Worm (Caenorhabditis elegans): ENCODE results near the gene vnut-1.

vnut-1 gene

DNA sequence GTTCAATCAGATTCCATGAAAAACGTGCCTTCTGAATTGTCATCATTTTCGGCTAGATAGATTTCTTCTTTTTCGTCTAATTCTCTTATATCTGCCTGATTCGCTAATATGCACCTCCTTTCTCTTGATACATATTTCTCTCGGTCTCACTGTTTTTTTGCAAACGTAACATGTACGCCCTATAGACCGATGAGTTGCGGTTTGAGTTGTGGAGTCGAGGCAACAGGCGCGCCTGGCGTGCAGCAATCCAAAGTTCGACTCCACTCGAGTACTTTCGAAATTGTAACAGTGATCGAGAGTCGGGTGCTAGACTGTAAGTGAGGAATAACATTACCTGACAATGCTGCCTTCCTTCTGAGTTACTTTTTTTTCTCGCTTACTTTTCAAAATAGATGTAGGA is 7.2 kb downstream of the vnut-1 start (continued):
- TF ChIP-seq fkh-4 (tag; optimal IDR thresholded peaks at IDR 0.05; ENCODE audit: borderline replicate concordance) (no peak), nhr-76 (tag; optimal IDR thresholded peaks at IDR 0.05) (no peak), elt-3 (tag; optimal IDR thresholded peaks at IDR 0.05) (peak in 3 of 6 experiments; percentile 32 to 83 (median 55)), nhr-85 (tag) (peak; percentile 94), unc-98 (GFP tag; IDR thresholded peaks at IDR 0.05) (no peak), snpc-4 (tag; optimal IDR thresholded peaks at IDR 0.05) (peak; percentile 75), egl-27 (tag; optimal IDR thresholded peaks at IDR 0.05) (peak; percentile 22 to 50), nhr-19 (GFP tag; conservative IDR thresholded peaks at IDR 0.05) (peak; percentile 79), lsy-2 (tag; optimal IDR thresholded peaks at IDR 0.05) (peak; percentile 67 to 92), nhr-237 (tag; optimal IDR thresholded peaks at IDR 0.05) (peak; percentile 3), skn-1 (tag; optimal IDR thresholded peaks at IDR 0.05) (peak; percentile 97), ceh-88 (GFP tag; IDR thresholded peaks at IDR 0.05) (peak; percentile 54), lin-14 (GFP tag; optimal IDR thresholded peaks at IDR 0.05) (peak; percentile 69), nhr-71 (tag; optimal IDR thresholded peaks at IDR 0.05) (peak; percentile 86), efl-3 (GFP tag; optimal IDR thresholded peaks at IDR 0.05) (no peak), mdl-1 (tag; optimal IDR thresholded peaks at IDR 0.05) (peak in 1 of 2 experiments; percentile 86), pax-3 (tag; optimal IDR thresholded peaks at IDR 0.05) (peak; percentile 76), jun-1 (tag; optimal IDR thresholded peaks at IDR 0.05) (peak; percentile 56), nhr-28 (tag; optimal IDR thresholded peaks at IDR 0.05) (no peak), dsc-1 (tag; optimal IDR thresholded peaks at IDR 0.05) (peak; percentile 67), tbx-2 (tag; optimal IDR thresholded peaks at IDR 0.05) (peak; percentile 83), lin-13 (GFP tag; optimal IDR thresholded peaks at IDR 0.05) (peak; percentile 32), sox-4 (tag; optimal IDR thresholded peaks at IDR 0.05) (peak; percentile 24), nhr-84 (tag; optimal IDR thresholded peaks at IDR 0.05) (no peak), snu-23 (GFP tag; optimal IDR thresholded peaks at IDR 0.05) (peak; percentile 88), ceh-8 (GFP tag; optimal IDR thresholded peaks at IDR 0.05) (peak; percentile 41), pqm-1 (tag; optimal IDR thresholded peaks at IDR 0.05) (peak; percentile 7), zag-1 (tag; optimal IDR thresholded peaks at IDR 0.05) (no peak), nhr-11 (tag; optimal IDR thresholded peaks at IDR 0.05) (peak; percentile 30), lin-35 (GFP tag; optimal IDR thresholded peaks at IDR 0.05) (peak; percentile 56 to 85), fkh-8 (tag; optimal IDR thresholded peaks at IDR 0.05) (peak; percentile 39), nhr-20 (tag; optimal IDR thresholded peaks at IDR 0.05) (peak; percentile 92), ama-1 (optimal IDR thresholded peaks at IDR 0.05) (no peak), ces-1 (GFP tag; optimal IDR thresholded peaks at IDR 0.05) (no peak), C04F5.9 (tag; optimal IDR thresholded peaks at IDR 0.05) (peak; percentile 7), nhr-47 (tag; optimal IDR thresholded peaks at IDR 0.05) (peak; percentile 86), ztf-4 (tag; optimal IDR thresholded peaks at IDR 0.05) (peak; percentile 18), ceh-63 (GFP tag; optimal IDR thresholded peaks at IDR 0.05) (no peak), C34B4.2 (tag; optimal IDR thresholded peaks at IDR 0.05) (no peak), ceh-82 (tag; optimal IDR thresholded peaks at IDR 0.05) (peak; percentile 26 to 56 (median 48)), aha-1 (tag; optimal IDR thresholded peaks at IDR 0.05) (peak; percentile 45), grh-1 (GFP tag; IDR thresholded peaks at IDR 0.05) (peak; percentile 47; the same call in 1 of the 2 replicates), nhr-12 (tag; optimal IDR thresholded peaks at IDR 0.05) (no peak), C16A3.4 (tag; optimal IDR thresholded peaks at IDR 0.05) (peak; percentile 93), isw-1 (GFP tag; IDR thresholded peaks at IDR 0.05) (no peak), lin-15B (tag; optimal IDR thresholded peaks at IDR 0.05) (no peak), Y116A8C.19 (tag; optimal IDR thresholded peaks at IDR 0.05; ENCODE audit: borderline replicate concordance) (no peak), efl-1 (optimal IDR thresholded peaks at IDR 0.05) (peak; percentile 66 to 68), efl-1 (GFP tag; optimal IDR thresholded peaks at IDR 0.05 in 1 of 2) (peak; percentile 53 to 96), unc-130 (tag; optimal IDR thresholded peaks at IDR 0.05) (peak; percentile 78), pag-3 (tag; optimal IDR thresholded peaks at IDR 0.05; ENCODE audit: borderline replicate concordance, insufficient read depth) (no peak), unc-30 (tag; optimal IDR thresholded peaks at IDR 0.05) (no peak), blmp-1 (tag; optimal IDR thresholded peaks at IDR 0.05) (peak; percentile 76)
